Fruit fly (Drosophila melanogaster): ENCODE measurements around the gene CG31176.

DNA sequence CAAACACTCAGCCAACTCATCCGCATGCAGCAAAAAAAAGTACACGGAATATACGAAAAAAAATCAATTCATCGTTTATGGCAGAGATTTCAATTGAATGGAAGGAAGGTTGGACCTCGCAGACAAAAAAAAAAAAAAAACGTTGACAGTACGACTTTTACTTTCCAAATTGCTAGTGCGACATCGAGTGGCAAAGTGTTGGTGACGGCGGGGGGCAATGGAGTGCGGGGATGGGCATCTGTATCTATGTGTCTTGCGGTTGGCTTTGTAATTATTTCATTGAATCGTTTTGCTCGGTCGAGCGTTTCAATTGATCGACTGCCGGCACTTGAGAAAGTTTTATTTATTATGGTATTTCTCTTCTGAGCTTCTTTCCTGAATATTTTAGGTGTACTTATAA lies 17.9 kb downstream of the CG31176 start:
- TF ChIP-seq CG7101 (tag; optimal IDR thresholded peaks at IDR 0.05) (no peak), CG33017 (tag; optimal IDR thresholded peaks at IDR 0.05) (no peak)

Data from whole organism, adult.